Fruit fly (Drosophila melanogaster) whole organism, pupa: Measurements from ENCODE around the gene cd.

ENCODE experiments used
- CG10348 ChIP-seq: fragments of 200-800 bp; sonication (Bioruptor generic); IDR thresholded peaks from 2 replicates; pipeline ENCODE4 v1.3.6; 2022; ENCODE audit warnings: missing biosample characterization, missing genetic modification characterization
- CG12605 ChIP-seq: fragments of 200-800 bp; sonication (Bioruptor generic); IDR thresholded peaks from 2 replicates; pipeline ENCODE4 v1.3.6; 2022; ENCODE audit warnings: missing biosample characterization, missing genetic modification characterization
- CG13204 ChIP-seq: fragments of 200-800 bp; sonication (Bioruptor generic); optimal IDR thresholded peaks from 2 replicates; lab custom pipeline; 2018; ENCODE audit warnings: missing biosample characterization, mild to moderate bottlenecking, missing genetic modification characterization, moderate library complexity
- CG14655 ChIP-seq: fragments of 200-800 bp; sonication (Bioruptor generic); optimal IDR thresholded peaks from 3 replicates; lab custom pipeline; 2017; ENCODE audit warnings: mild to moderate bottlenecking, missing biosample characterization, missing genetic modification reagents, missing genetic modification characterization
- CG15710 ChIP-seq: fragments of 200-800 bp; sonication (Bioruptor generic); optimal IDR thresholded peaks from 2 replicates; lab custom pipeline; 2018; ENCODE audit warnings: missing biosample characterization, mild to moderate bottlenecking, missing genetic modification characterization, moderate library complexity
- CG17806 ChIP-seq: fragments of 200-800 bp; sonication (Bioruptor generic); optimal IDR thresholded peaks from 2 replicates; lab custom pipeline; 2018; ENCODE audit warnings: missing biosample characterization, mild to moderate bottlenecking, missing genetic modification characterization, moderate library complexity
- CG32121 ChIP-seq: fragments of 200-800 bp; sonication (Bioruptor generic); IDR thresholded peaks from 2 replicates; pipeline ENCODE4 v1.3.6; 2022; ENCODE audit warnings: missing biosample characterization, missing genetic modification characterization
- CG34367 ChIP-seq: fragments of 200-800 bp; sonication (Bioruptor generic); optimal IDR thresholded peaks from 2 replicates; lab custom pipeline; 2018; ENCODE audit warnings: missing biosample characterization, mild to moderate bottlenecking, missing genetic modification characterization
- CG4496 ChIP-seq: fragments of 200-800 bp; sonication (Bioruptor generic); IDR thresholded peaks from 3 replicates; pipeline ENCODE4 v1.3.6; 2022; ENCODE audit warnings: missing biosample characterization, missing genetic modification characterization
- CG8159 ChIP-seq: fragments of 200-800 bp; sonication (Bioruptor generic); optimal IDR thresholded peaks from 3 replicates; lab custom pipeline; 2018; ENCODE audit warnings: missing biosample characterization, mild to moderate bottlenecking, missing genetic modification characterization, moderate library complexity
- CG8301 ChIP-seq: fragments of 200-800 bp; sonication (Bioruptor generic); optimal IDR thresholded peaks from 2 replicates; lab custom pipeline; 2018; ENCODE audit warnings: missing biosample characterization, mild to moderate bottlenecking, missing genetic modification characterization
- CG9948 ChIP-seq: fragments of 200-800 bp; sonication (Bioruptor generic); optimal IDR thresholded peaks from 2 replicates; lab custom pipeline; 2018; ENCODE audit warnings: missing biosample characterization, mild to moderate bottlenecking, missing genetic modification characterization, moderate library complexity
- D1 ChIP-seq: fragments of 200-800 bp; sonication (Bioruptor generic); optimal IDR thresholded peaks from 2 replicates; lab custom pipeline; 2018; ENCODE audit warnings: missing biosample characterization, mild to moderate bottlenecking, missing genetic modification characterization, moderate library complexity
- EcR ChIP-seq: fragments of 200-800 bp; sonication (Bioruptor generic); optimal IDR thresholded peaks from 3 replicates; lab custom pipeline; 2019; ENCODE audit warnings: missing biosample characterization, missing genetic modification characterization, mild to moderate bottlenecking, moderate library complexity, missing genetic modification reagents
- Ets98B ChIP-seq: fragments of 200-800 bp; sonication (Bioruptor generic); IDR thresholded peaks from 2 replicates; pipeline ENCODE4 v1.3.6; 2022; ENCODE audit warnings: missing biosample characterization, missing genetic modification characterization
- Pif1A ChIP-seq: fragments of 200-800 bp; sonication (Bioruptor generic); optimal IDR thresholded peaks from 3 replicates; lab custom pipeline; 2016; ENCODE audit warnings: missing biosample characterization, missing genetic modification characterization
- Pif1B ChIP-seq: fragments of 200-800 bp; sonication (Bioruptor generic); optimal IDR thresholded peaks from 3 replicates; lab custom pipeline; 2016; ENCODE audit warnings: missing biosample characterization, missing genetic modification characterization
- Snoo ChIP-seq: fragments of 200-800 bp; sonication (Bioruptor generic); optimal IDR thresholded peaks from 3 replicates; lab custom pipeline; 2017; ENCODE audit warnings: missing biosample characterization, mild to moderate bottlenecking, missing genetic modification characterization, inconsistent platforms
- fd96Ca ChIP-seq: fragments of 200-800 bp; sonication (Bioruptor generic); IDR thresholded peaks from 3 replicates; pipeline ENCODE4 v1.3.6; 2022; ENCODE audit warnings: missing biosample characterization, missing genetic modification characterization
- gl ChIP-seq: fragments of 200-800 bp; sonication (Bioruptor generic); optimal IDR thresholded peaks from 2 replicates; lab custom pipeline; 2018; ENCODE audit warnings: missing biosample characterization, mild to moderate bottlenecking, missing genetic modification characterization
- rn ChIP-seq: fragments of 200-800 bp; sonication (Bioruptor generic); IDR thresholded peaks from 2 replicates; pipeline ENCODE4 v1.3.6; 2022; ENCODE audit warnings: missing biosample characterization, missing genetic modification characterization

cd gene

dm6 chr3R:22694659-22695058 lies at the start of gene cd:
Gene cd (plus strand): TSS chr3R:22694959.
- TF ChIP-seq fd96Ca (GFP tag; lab: Robert Waterston, UW): no peak
- TF ChIP-seq CG13204 (GFP tag; lab: Kevin White, UChicago): no peak
- no peak for TF ChIP-seq D1 (tag; lab: Kevin White, UChicago)
- TF ChIP-seq CG17806: no peak
- no peak for TF ChIP-seq rn (GFP tag; lab: Robert Waterston, UW)
- no peak for TF ChIP-seq CG4496 (GFP tag; lab: Robert Waterston, UW)
- TF ChIP-seq CG12605 (GFP tag; lab: Robert Waterston, UW): no peak
- TF ChIP-seq CG10348 (GFP tag; lab: Robert Waterston, UW): no peak
- no peak for TF ChIP-seq Ets98B (GFP tag; lab: Robert Waterston, UW)
- TF ChIP-seq CG14655 (GFP tag; lab: Kevin White, UChicago): no peak
- TF ChIP-seq, all 21 proteins: peak for 0

- TF ChIP-seq CG13204 (GFP tag; lab: Kevin White, UChicago) (no peak), CG17806 (no peak), CG32121 (GFP tag; lab: Robert Waterston, UW) (no peak), CG12605 (GFP tag; lab: Robert Waterston, UW) (no peak), CG4496 (GFP tag; lab: Robert Waterston, UW) (no peak), Pif1B (GFP tag; lab: Kevin White, UChicago) (no peak), Snoo (tag; lab: Kevin White, UChicago) (no peak), CG34367 (no peak), D1 (tag; lab: Kevin White, UChicago) (no peak)
- TF ChIP-seq, all 21 proteins: peak for 0
Measured at dm6 chr3R:22649859-22650258, 44.9 kb upstream of the cd start.

dm6 chr3R:22663115-22663514 lies 31.6 kb upstream of the cd start:
- no peak for TF ChIP-seq CG12605 (GFP tag; lab: Robert Waterston, UW)
- no peak for TF ChIP-seq CG10348 (GFP tag; lab: Robert Waterston, UW)
- TF ChIP-seq Snoo (tag; lab: Kevin White, UChicago): no peak
- TF ChIP-seq CG34367: peak; percentile 61
- TF ChIP-seq rn (GFP tag; lab: Robert Waterston, UW): no peak
- TF ChIP-seq CG14655 (GFP tag; lab: Kevin White, UChicago): peak; percentile 37
- no peak for TF ChIP-seq CG13204 (GFP tag; lab: Kevin White, UChicago)
- TF ChIP-seq fd96Ca (GFP tag; lab: Robert Waterston, UW): no peak
- TF ChIP-seq CG9948: peak; percentile 45
- TF ChIP-seq Ets98B (GFP tag; lab: Robert Waterston, UW): peak; percentile 21; the same call in 1 of the 2 replicates
- TF ChIP-seq CG8301 (tag; lab: Kevin White, UChicago): peak; percentile 45
- TF ChIP-seq CG17806: no peak
- peak; percentile 72 for TF ChIP-seq Pif1A (GFP tag; lab: Kevin White, UChicago)
- peak; percentile 62 for TF ChIP-seq CG15710 (tag; lab: Kevin White, UChicago)
- TF ChIP-seq Pif1B (GFP tag; lab: Kevin White, UChicago): no peak
- peak; percentile 68 for TF ChIP-seq CG4496 (GFP tag; lab: Robert Waterston, UW)
- TF ChIP-seq CG8159 (tag; lab: Kevin White, UChicago): peak; percentile 28
- peak; percentile 61 for TF ChIP-seq CG32121 (GFP tag; lab: Robert Waterston, UW)
- TF ChIP-seq, all 21 proteins: peak for 10

- TF ChIP-seq CG4496 (GFP tag; lab: Robert Waterston, UW): peak; percentile 86
- TF ChIP-seq CG12605 (GFP tag; lab: Robert Waterston, UW): peak; percentile 57
- no peak for TF ChIP-seq EcR (GFP tag; lab: Kevin White, UChicago)
- peak; percentile 73 for TF ChIP-seq CG14655 (GFP tag; lab: Kevin White, UChicago)
- peak; percentile 26 for TF ChIP-seq CG9948
- TF ChIP-seq CG8301 (tag; lab: Kevin White, UChicago): peak; percentile 79
- no peak for TF ChIP-seq CG10348 (GFP tag; lab: Robert Waterston, UW)
- TF ChIP-seq gl: no peak
- peak; percentile 78 for TF ChIP-seq CG32121 (GFP tag; lab: Robert Waterston, UW)
- no peak for TF ChIP-seq D1 (tag; lab: Kevin White, UChicago)
- no peak for TF ChIP-seq CG17806
- peak; percentile 87 for TF ChIP-seq Ets98B (GFP tag; lab: Robert Waterston, UW)
- TF ChIP-seq Pif1A (GFP tag; lab: Kevin White, UChicago): peak; percentile 78
- TF ChIP-seq Pif1B (GFP tag; lab: Kevin White, UChicago): peak; percentile 23
- peak; percentile 17 for TF ChIP-seq CG34367
- no peak for TF ChIP-seq CG13204 (GFP tag; lab: Kevin White, UChicago)
- peak; percentile 14 for TF ChIP-seq CG15710 (tag; lab: Kevin White, UChicago)
- no peak for TF ChIP-seq Snoo (tag; lab: Kevin White, UChicago)
- no peak for TF ChIP-seq CG8159 (tag; lab: Kevin White, UChicago)
- peak; percentile 51; the same call in 1 of the 2 replicates for TF ChIP-seq rn (GFP tag; lab: Robert Waterston, UW)
- TF ChIP-seq fd96Ca (GFP tag; lab: Robert Waterston, UW): peak; percentile 90
- TF ChIP-seq, all 21 proteins: peak for 13
Measured at dm6 chr3R:22664274-22664673, 30.5 kb upstream of the cd start.

- peak; percentile 2 for TF ChIP-seq CG34367
- TF ChIP-seq fd96Ca (GFP tag; lab: Robert Waterston, UW): peak; percentile 38; the same call in 1 of the 3 replicates
- TF ChIP-seq CG4496 (GFP tag; lab: Robert Waterston, UW): peak; percentile 59; the same call in 1 of the 3 replicates
- no peak for TF ChIP-seq Snoo (tag; lab: Kevin White, UChicago)
- TF ChIP-seq CG15710 (tag; lab: Kevin White, UChicago): peak; percentile 16
- peak; percentile 5; the same call in 1 of the 2 replicates for TF ChIP-seq Ets98B (GFP tag; lab: Robert Waterston, UW)
Measured at dm6 chr3R:22666449-22667283, 28.1 kb upstream of the cd start.
